Worm (Caenorhabditis elegans) whole organism, L3 larva: ENCODE measurements around the gene K09E2.1.
A peak's percentile ranks its signal among the peaks of the same experiment; 100 is the strongest.

Experiments used
- R02D3.7 ChIP-seq: fragments of 150-350 bp; optimal IDR thresholded peaks from 2 replicates; lab custom pipeline; 2014; ENCODE audit warnings: missing biosample characterization, missing genetic modification characterization
- ZK546.5 ChIP-seq: sonication (generic microtip); optimal IDR thresholded peaks from 2 replicates; lab custom pipeline; 2017; ENCODE audit warnings: missing biosample characterization, missing genetic modification characterization
- aly-2 ChIP-seq: fragments of 150-350 bp; optimal IDR thresholded peaks from 2 replicates; lab custom pipeline; 2014; ENCODE audit warnings: missing biosample characterization, missing genetic modification characterization
- ama-1 ChIP-seq: fragments of 150-350 bp; optimal IDR thresholded peaks from 2 replicates; lab custom pipeline; 2018
- ceh-28 ChIP-seq: fragments of 150-350 bp; optimal IDR thresholded peaks from 2 replicates; lab custom pipeline; 2014; ENCODE audit warnings: missing biosample characterization, missing genetic modification reagents, missing genetic modification characterization
- ceh-82 ChIP-seq: fragments of 150-350 bp; optimal IDR thresholded peaks from 2 replicates; lab custom pipeline; 2014; ENCODE audit warnings: missing biosample characterization, missing genetic modification characterization
- ceh-9 ChIP-seq: sonication (generic microtip); optimal IDR thresholded peaks from 2 replicates; lab custom pipeline; 2018; ENCODE audit warnings: missing biosample characterization, missing genetic modification characterization
- egl-5 ChIP-seq: fragments of 150-350 bp; optimal IDR thresholded peaks from 2 replicates; lab custom pipeline; 2017; ENCODE audit warnings: missing biosample characterization, missing genetic modification reagents, missing genetic modification characterization, inconsistent platforms
- elt-2 ChIP-seq: sonication (generic microtip); optimal IDR thresholded peaks from 2 replicates; lab custom pipeline; 2016; ENCODE audit warnings: missing genetic modification reagents, mild to moderate bottlenecking, missing genetic modification characterization, missing compliant biosample characterization
- eor-1 ChIP-seq, 2 experiments: fragments of 150-350 bp; optimal IDR thresholded peaks; 2 replicates each; lab custom pipeline; 2014 to 2018; ENCODE audit warnings: missing biosample characterization in 2 of 2, missing genetic modification characterization in 2 of 2
- fkh-10 ChIP-seq: sonication (generic microtip); optimal IDR thresholded peaks from 2 replicates; lab custom pipeline; 2017; ENCODE audit warnings: missing biosample characterization, missing genetic modification reagents, missing genetic modification characterization
- fos-1 ChIP-seq: fragments of 150-350 bp; optimal IDR thresholded peaks from 2 replicates; lab custom pipeline; 2014; ENCODE audit warnings: missing biosample characterization, missing genetic modification characterization
- hmg-11 ChIP-seq: sonication (generic microtip); optimal IDR thresholded peaks from 2 replicates; lab custom pipeline; 2016; ENCODE audit warnings: missing genetic modification characterization, missing compliant biosample characterization
- jun-1 ChIP-seq: fragments of 150-350 bp; optimal IDR thresholded peaks from 2 replicates; lab custom pipeline; 2014; ENCODE audit warnings: missing biosample characterization, missing genetic modification reagents, missing genetic modification characterization
- lin-15B ChIP-seq: fragments of 150-350 bp; optimal IDR thresholded peaks from 2 replicates; lab custom pipeline; 2014; ENCODE audit warnings: missing biosample characterization, missing genetic modification characterization
- lin-39 ChIP-seq: fragments of 150-350 bp; optimal IDR thresholded peaks from 2 replicates; lab custom pipeline; 2018; ENCODE audit warnings: missing biosample characterization, missing genetic modification reagents, missing genetic modification characterization
- lsy-12 ChIP-seq: sonication (generic microtip); optimal IDR thresholded peaks from 2 replicates; lab custom pipeline; 2016; ENCODE audit warnings: mild to moderate bottlenecking, missing genetic modification characterization, missing compliant biosample characterization
- nfya-1 ChIP-seq: sonication (generic microtip); optimal IDR thresholded peaks from 2 replicates; lab custom pipeline; 2017; ENCODE audit warnings: missing genetic modification characterization, mild to moderate bottlenecking, missing compliant biosample characterization, antibody characterized with exemption, moderate library complexity; ENCODE audit not compliant: insufficient read depth
- nhr-11 ChIP-seq: fragments of 150-350 bp; optimal IDR thresholded peaks from 2 replicates; lab custom pipeline; 2014; ENCODE audit warnings: missing biosample characterization, missing genetic modification characterization
- nhr-12 ChIP-seq: fragments of 150-350 bp; optimal IDR thresholded peaks from 2 replicates; lab custom pipeline; 2014; ENCODE audit warnings: missing biosample characterization, missing genetic modification characterization
- nhr-23 ChIP-seq: fragments of 150-350 bp; optimal IDR thresholded peaks from 2 replicates; lab custom pipeline; 2014; ENCODE audit warnings: missing biosample characterization, missing genetic modification reagents, missing genetic modification characterization
- nhr-237 ChIP-seq: fragments of 150-350 bp; optimal IDR thresholded peaks from 2 replicates; lab custom pipeline; 2014; ENCODE audit warnings: missing biosample characterization, missing genetic modification characterization
- nhr-25 ChIP-seq: sonication (generic microtip); optimal IDR thresholded peaks from 2 replicates; lab custom pipeline; 2017; ENCODE audit warnings: missing biosample characterization, missing genetic modification characterization
- nhr-43 ChIP-seq: sonication (generic microtip); optimal IDR thresholded peaks from 2 replicates; lab custom pipeline; 2016; ENCODE audit warnings: mild to moderate bottlenecking, missing genetic modification characterization, missing compliant biosample characterization; ENCODE audit not compliant: poor library complexity, severe bottlenecking
- nhr-67 ChIP-seq: fragments of 150-350 bp; optimal IDR thresholded peaks from 2 replicates; lab custom pipeline; 2014; ENCODE audit warnings: missing biosample characterization, missing genetic modification characterization
- nhr-76 ChIP-seq: fragments of 150-350 bp; sonication (generic microtip); optimal IDR thresholded peaks from 5 replicates; lab custom pipeline; 2014; ENCODE audit warnings: missing biosample characterization, missing genetic modification characterization
- nhr-77 ChIP-seq: fragments of 150-350 bp; optimal IDR thresholded peaks from 2 replicates; lab custom pipeline; 2014; ENCODE audit warnings: missing biosample characterization, missing genetic modification characterization
- pha-4 ChIP-seq: fragments of 150-350 bp; optimal IDR thresholded peaks from 2 replicates; lab custom pipeline; 2014; ENCODE audit warnings: missing biosample characterization, missing genetic modification reagents, missing genetic modification characterization
- pqm-1 ChIP-seq: fragments of 150-350 bp; optimal IDR thresholded peaks from 2 replicates; lab custom pipeline; 2017; ENCODE audit warnings: missing biosample characterization, missing genetic modification characterization, inconsistent platforms
- sea-2 ChIP-seq: fragments of 150-350 bp; sonication (generic microtip); optimal IDR thresholded peaks from 4 replicates; lab custom pipeline; 2014; ENCODE audit warnings: missing biosample characterization, missing genetic modification reagents, missing genetic modification characterization
- snpc-4 ChIP-seq: fragments of 150-350 bp; optimal IDR thresholded peaks from 2 replicates; lab custom pipeline; 2014; ENCODE audit warnings: missing biosample characterization, missing genetic modification characterization
- tbx-2 ChIP-seq: sonication (generic microtip); optimal IDR thresholded peaks from 2 replicates; lab custom pipeline; 2016; ENCODE audit warnings: mild to moderate bottlenecking, missing genetic modification characterization, missing compliant biosample characterization
- unc-39 ChIP-seq: sonication (generic microtip); optimal IDR thresholded peaks from 4 replicates; lab custom pipeline; 2017; ENCODE audit warnings: missing biosample characterization, missing genetic modification characterization
- zag-1 ChIP-seq: fragments of 150-350 bp; optimal IDR thresholded peaks from 2 replicates; lab custom pipeline; 2014; ENCODE audit warnings: missing biosample characterization, missing genetic modification characterization
- ztf-11 ChIP-seq: fragments of 150-350 bp; optimal IDR thresholded peaks from 2 replicates; lab custom pipeline; 2014; ENCODE audit warnings: missing biosample characterization, missing genetic modification characterization

Gene K09E2.1

ce11 chrX:8681600-8681999, at the start of gene K09E2.1:
K09E2.1 (plus strand) TSS chrX:8681900.
- TF ChIP-seq fos-1: no peak
- TF ChIP-seq nhr-23 (tag; lab: Kevin White, UChicago): no peak
- no peak for TF ChIP-seq zag-1 (tag; lab: Kevin White, UChicago)
- TF ChIP-seq ceh-9 (tag; lab: Kevin White, UChicago): no peak
- no peak for TF ChIP-seq nhr-12 (tag; lab: Kevin White, UChicago)

DNA sequence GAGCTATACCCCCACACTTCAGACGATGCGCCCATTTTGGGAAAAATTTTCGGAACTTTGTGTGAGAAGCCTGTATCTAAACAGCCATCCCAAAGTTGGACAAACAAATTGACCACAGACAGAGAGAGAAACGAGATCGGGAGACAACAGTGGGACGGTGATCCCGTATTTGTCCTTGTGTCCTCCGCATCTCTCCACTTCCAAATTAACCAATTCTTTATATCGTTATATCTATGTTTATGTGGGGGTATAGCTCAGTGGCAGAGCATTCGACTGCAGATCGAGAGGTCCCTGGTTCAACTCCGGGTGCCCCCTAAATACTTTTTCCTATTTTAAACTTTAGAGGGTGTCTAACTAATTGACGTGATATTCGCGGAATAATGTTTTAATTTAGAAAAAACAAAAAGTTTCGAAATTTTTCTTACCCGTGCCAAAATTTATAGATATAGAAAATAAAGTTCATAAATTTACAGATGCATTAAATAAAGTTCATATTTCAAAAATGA, 43.0 kb upstream of the K09E2.1 start:
- TF ChIP-seq nhr-25 (tag; lab: Kevin White, UChicago) (peak; percentile 12), fos-1 (no peak), eor-1 (tag; optimal IDR thresholded peaks at IDR 0.05; lab: Kevin White, UChicago) (no peak), nhr-43 (peak; percentile 45), lsy-12 (tag; lab: Kevin White, UChicago) (peak; percentile 10)

DNA sequence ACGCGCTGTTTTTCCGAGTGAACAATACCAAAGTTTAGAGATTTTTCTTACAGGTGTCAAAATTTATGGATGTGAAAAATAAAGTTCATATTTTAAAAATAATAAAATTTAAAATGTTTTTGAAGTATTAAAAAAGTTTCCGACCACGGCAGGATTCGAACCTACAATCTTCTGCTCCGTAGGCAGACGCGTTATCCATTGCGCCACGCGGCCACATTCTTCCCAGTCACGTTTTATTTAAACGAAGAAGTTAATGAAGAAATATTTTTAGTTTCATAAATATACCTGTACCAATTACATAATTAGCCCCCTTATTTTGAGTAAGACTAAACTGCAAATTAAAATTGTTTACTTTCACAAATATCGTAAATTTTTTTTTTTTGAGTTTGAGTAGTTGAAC, 41.0 kb upstream of the K09E2.1 start:
- TF ChIP-seq egl-5 (tag; lab: Kevin White, UChicago): no peak
- no peak for TF ChIP-seq nhr-25 (tag; lab: Kevin White, UChicago)
- TF ChIP-seq ceh-82 (tag; lab: Kevin White, UChicago): no peak
- TF ChIP-seq nhr-43: peak; percentile 49
- TF ChIP-seq snpc-4: no peak
- peak; percentile 16 for TF ChIP-seq elt-2 (tag; lab: Kevin White, UChicago)
- TF ChIP-seq, all 47 proteins: peak for 2

- TF ChIP-seq aly-2 (tag; lab: Kevin White, UChicago) (no peak), elt-2 (tag; lab: Kevin White, UChicago) (no peak)
These were observed 37.9 kb upstream of the K09E2.1 start, which contains the start of gene stg-2 for ce11 chrX:8643817-8644216. stg-2 (minus strand) TSS chrX:8643917.

DNA sequence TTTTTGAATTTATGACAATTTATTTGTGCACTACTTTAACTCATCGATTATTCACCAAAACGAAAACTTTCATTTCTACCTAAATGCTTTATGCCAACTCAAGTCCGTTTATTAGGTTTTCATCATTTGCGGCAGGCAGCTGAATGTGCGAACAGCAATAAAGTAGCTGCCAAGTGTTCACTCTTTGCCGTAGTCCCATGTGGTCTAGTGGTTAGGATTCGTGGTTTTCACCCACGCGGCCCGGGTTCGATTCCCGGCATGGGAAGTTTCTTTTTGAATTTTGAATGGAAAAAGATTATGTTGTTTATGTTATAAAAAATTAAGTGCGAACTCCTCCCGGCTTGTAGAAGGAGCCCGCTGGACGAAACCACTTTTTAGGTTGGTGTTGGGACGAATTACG, 35.4 kb upstream of the K09E2.1 start:
- no peak for TF ChIP-seq lin-15B (tag; lab: Kevin White, UChicago)
- peak; percentile 30 for TF ChIP-seq nfya-1 (tag; lab: Kevin White, UChicago)
- no peak for TF ChIP-seq lin-39 (tag; lab: Kevin White, UChicago)
- no peak for TF ChIP-seq nhr-25 (tag; lab: Kevin White, UChicago)
- no peak for TF ChIP-seq nhr-67 (tag; lab: Kevin White, UChicago)
- TF ChIP-seq R02D3.7 (tag; lab: Kevin White, UChicago): no peak
- TF ChIP-seq pha-4 (tag; lab: Kevin White, UChicago): peak; percentile 37
- TF ChIP-seq nhr-11 (tag; lab: Kevin White, UChicago): no peak
- peak; percentile 51 for TF ChIP-seq nhr-43
- peak; percentile 4 for TF ChIP-seq tbx-2 (tag; lab: Kevin White, UChicago)
- peak; percentile 1 for TF ChIP-seq jun-1
- TF ChIP-seq elt-2 (tag; lab: Kevin White, UChicago): peak; percentile 32
- peak; percentile 70 for TF ChIP-seq hmg-11 (tag; lab: Kevin White, UChicago)
- no peak for TF ChIP-seq unc-39 (tag; lab: Kevin White, UChicago)
- TF ChIP-seq nhr-76 (tag; lab: Kevin White, UChicago): no peak

- TF ChIP-seq sea-2 (GFP tag; lab: Kevin White, UChicago) (no peak), tbx-2 (tag; lab: Kevin White, UChicago) (no peak), nfya-1 (tag; lab: Kevin White, UChicago) (no peak), R02D3.7 (tag; lab: Kevin White, UChicago) (no peak), lin-39 (tag; lab: Kevin White, UChicago) (no peak), pqm-1 (tag; lab: Kevin White, UChicago) (no peak), nhr-237 (tag; lab: Kevin White, UChicago) (no peak), ceh-82 (tag; lab: Kevin White, UChicago) (no peak)
These were observed 34.7 kb upstream of the K09E2.1 start, which contains the start of gene F12D9.2 for ce11 chrX:8646997-8647396. F12D9.2 (minus strand) TSS chrX:8647097.

- no peak for TF ChIP-seq ceh-28
- TF ChIP-seq lsy-12 (tag; lab: Kevin White, UChicago): no peak
- TF ChIP-seq tbx-2 (tag; lab: Kevin White, UChicago): no peak
- no peak for TF ChIP-seq ztf-11
- no peak for TF ChIP-seq aly-2 (tag; lab: Kevin White, UChicago)
- no peak for TF ChIP-seq nhr-77 (tag; lab: Kevin White, UChicago)
- TF ChIP-seq ZK546.5 (tag; lab: Kevin White, UChicago): no peak
- TF ChIP-seq nhr-11 (tag; lab: Kevin White, UChicago): no peak
- TF ChIP-seq jun-1: no peak
- no peak for TF ChIP-seq nfya-1 (tag; lab: Kevin White, UChicago)
- no peak for TF ChIP-seq fkh-10 (GFP tag; lab: Kevin White, UChicago)
- no peak for TF ChIP-seq eor-1 (tag; optimal IDR thresholded peaks at IDR 0.05; lab: Kevin White, UChicago)
- TF ChIP-seq nhr-76 (tag; lab: Kevin White, UChicago): no peak
- no peak for TF ChIP-seq lin-39 (tag; lab: Kevin White, UChicago)
- no peak for TF ChIP-seq pha-4 (tag; lab: Kevin White, UChicago)
- TF ChIP-seq zag-1 (tag; lab: Kevin White, UChicago): no peak
- no peak for TF ChIP-seq lin-15B (tag; lab: Kevin White, UChicago)
- TF ChIP-seq ama-1: no peak
- TF ChIP-seq R02D3.7 (tag; lab: Kevin White, UChicago): no peak
- no peak for TF ChIP-seq egl-5 (tag; lab: Kevin White, UChicago)
These were observed 33.1 kb upstream of the K09E2.1 start for ce11 chrX:8648582-8648981.
